Fruit fly (Drosophila melanogaster) whole organism, prepupa: ENCODE results near the gene CG43179.

Source experiments
- CG6854 ChIP-seq: fragments of 200-800 bp; sonication (Bioruptor generic); optimal IDR thresholded peaks from 2 replicates; lab custom pipeline; 2017; ENCODE audit warnings: missing biosample characterization, mild to moderate bottlenecking, missing genetic modification characterization
- CG8632 ChIP-seq: fragments of 200-800 bp; sonication (Bioruptor generic); optimal IDR thresholded peaks from 3 replicates; lab custom pipeline; 2016; ENCODE audit warnings: missing biosample characterization, missing genetic modification characterization

dm6 chr3R:14255808-14256207 lies at the start of gene CG43179:
- TF ChIP-seq CG8632 (GFP tag; lab: Kevin White, UChicago) (no peak), CG6854 (no peak)
